Fruit fly (Drosophila melanogaster) whole organism, embryonic: Measurements from ENCODE around the gene CG1640.

ENCODE experiments used
- Atf3 ChIP-seq: fragments of 200-800 bp; sonication (Bioruptor generic); optimal IDR thresholded peaks from 3 replicates; lab custom pipeline; 2016; ENCODE audit warnings: missing biosample characterization, missing genetic modification characterization
- CG10462 ChIP-seq: fragments of 200-800 bp; sonication (Bioruptor generic); optimal IDR thresholded peaks from 2 replicates; lab custom pipeline; 2016; ENCODE audit warnings: missing biosample characterization, missing genetic modification characterization
- CG11456 ChIP-seq: fragments of 200-800 bp; sonication (Bioruptor generic); IDR thresholded peaks from 3 replicates; pipeline ENCODE4 v1.3.6; 2022; ENCODE audit warnings: missing biosample characterization, missing genetic modification characterization
- CG12769 ChIP-seq: fragments of 200-800 bp; sonication (Bioruptor generic); optimal IDR thresholded peaks from 2 replicates; lab custom pipeline; 2019; ENCODE audit warnings: missing biosample characterization, mild to moderate bottlenecking, missing genetic modification characterization, moderate library complexity
- CG17802 ChIP-seq: fragments of 200-800 bp; sonication (Bioruptor generic); optimal IDR thresholded peaks from 2 replicates; lab custom pipeline; 2018; ENCODE audit warnings: missing biosample characterization, mild to moderate bottlenecking, missing genetic modification characterization, moderate library complexity
- CG18599 ChIP-seq: fragments of 200-800 bp; sonication (Bioruptor generic); optimal IDR thresholded peaks from 3 replicates; lab custom pipeline; 2017; ENCODE audit warnings: missing biosample characterization, missing genetic modification characterization, mild to moderate bottlenecking, moderate library complexity, missing genetic modification reagents
- CG2199 ChIP-seq: fragments of 200-800 bp; sonication (Bioruptor generic); IDR thresholded peaks from 3 replicates; pipeline ENCODE4 v1.3.6; 2022; ENCODE audit warnings: missing biosample characterization, missing genetic modification characterization
- CG31388 ChIP-seq: fragments of 200-800 bp; sonication (Bioruptor generic); optimal IDR thresholded peaks from 2 replicates; lab custom pipeline; 2016; ENCODE audit warnings: missing biosample characterization, missing genetic modification characterization
- CG5180 ChIP-seq: fragments of 200-800 bp; sonication (Bioruptor generic); optimal IDR thresholded peaks from 3 replicates; lab custom pipeline; 2017; ENCODE audit warnings: missing biosample characterization, missing genetic modification characterization, mild to moderate bottlenecking, moderate library complexity, missing genetic modification reagents
- CG6813 ChIP-seq: fragments of 200-800 bp; sonication (Bioruptor generic); optimal IDR thresholded peaks from 2 replicates; lab custom pipeline; 2017; ENCODE audit warnings: missing biosample characterization, missing genetic modification characterization, mild to moderate bottlenecking, moderate library complexity, missing genetic modification reagents
- CG7372 ChIP-seq: fragments of 200-800 bp; sonication (Bioruptor generic); IDR thresholded peaks from 2 replicates; pipeline ENCODE4 v1.3.6; 2022; ENCODE audit warnings: missing biosample characterization, missing genetic modification characterization
- CG7745 ChIP-seq: fragments of 200-800 bp; sonication (Bioruptor generic); optimal IDR thresholded peaks from 2 replicates; lab custom pipeline; 2018; ENCODE audit warnings: missing biosample characterization, mild to moderate bottlenecking, missing genetic modification characterization, moderate library complexity
- CG9932 ChIP-seq: fragments of 200-800 bp; sonication (Bioruptor generic); IDR thresholded peaks from 2 replicates; pipeline ENCODE4 v1.3.6; 2022; ENCODE audit warnings: missing biosample characterization, missing genetic modification characterization
- CkIIα-i1 ChIP-seq: fragments of 200-800 bp; sonication (Bioruptor generic); IDR thresholded peaks from 2 replicates; pipeline ENCODE4 v1.3.6; 2022; ENCODE audit warnings: missing biosample characterization, missing genetic modification characterization
- Dbx ChIP-seq: fragments of 200-800 bp; sonication (Bioruptor generic); IDR thresholded peaks from 3 replicates; pipeline ENCODE4 v1.3.6; 2022; ENCODE audit warnings: missing biosample characterization, missing genetic modification characterization
- Dfd ChIP-seq, 2 experiments: fragments of >200 bp; optimal IDR thresholded peaks; 2 replicates each; lab custom pipeline; 2017; ENCODE audit warnings: missing biosample characterization in 2 of 2, missing genetic modification characterization in 2 of 2
- Fer1 ChIP-seq: fragments of 200-800 bp; sonication (Bioruptor generic); optimal IDR thresholded peaks from 2 replicates; lab custom pipeline; 2017; ENCODE audit warnings: missing biosample characterization, mild to moderate bottlenecking, missing genetic modification characterization
- Fer3 ChIP-seq: fragments of 200-800 bp; sonication (Bioruptor generic); optimal IDR thresholded peaks from 2 replicates; lab custom pipeline; 2018; ENCODE audit warnings: missing biosample characterization, mild to moderate bottlenecking, missing genetic modification characterization, moderate library complexity
- HHEX ChIP-seq: fragments of 200-800 bp; sonication (Bioruptor generic); optimal IDR thresholded peaks from 3 replicates; lab custom pipeline; 2017; ENCODE audit warnings: missing biosample characterization, mild to moderate bottlenecking, missing genetic modification characterization, missing genetic modification reagents
- Kr ChIP-seq: fragments of 200-800 bp; sonication (Bioruptor generic); optimal IDR thresholded peaks from 2 replicates; lab custom pipeline; 2017; ENCODE audit warnings: missing biosample characterization, mild to moderate bottlenecking, missing genetic modification characterization
- MBD-R2 ChIP-seq: fragments of 200-800 bp; sonication (Bioruptor generic); IDR thresholded peaks from 2 replicates; pipeline ENCODE4 v1.3.6; 2022; ENCODE audit warnings: missing biosample characterization, missing genetic modification characterization
- NfI ChIP-seq: fragments of 200-800 bp; sonication (Bioruptor generic); optimal IDR thresholded peaks from 3 replicates; lab custom pipeline; 2018; ENCODE audit warnings: missing biosample characterization, mild to moderate bottlenecking, missing genetic modification characterization, moderate library complexity
- Side ChIP-seq: fragments of 200-800 bp; sonication (Bioruptor generic); optimal IDR thresholded peaks from 2 replicates; lab custom pipeline; 2016; ENCODE audit warnings: missing biosample characterization, missing genetic modification characterization
- ase ChIP-seq: fragments of 200-800 bp; sonication (Bioruptor generic); IDR thresholded peaks from 3 replicates; pipeline ENCODE4 v1.3.6; 2022; ENCODE audit warnings: missing biosample characterization, missing genetic modification characterization
- bigmax ChIP-seq: fragments of 200-800 bp; sonication (Bioruptor generic); optimal IDR thresholded peaks from 2 replicates; lab custom pipeline; 2018; ENCODE audit warnings: missing biosample characterization, mild to moderate bottlenecking, missing genetic modification characterization
- bsh ChIP-seq, 2 experiments: fragments of 200-800 bp; sonication (Bioruptor generic); optimal IDR thresholded peaks; 2 replicates each; lab custom pipeline; 2017 to 2018; ENCODE audit warnings: mild to moderate bottlenecking in 2 of 2, missing biosample characterization in 2 of 2, missing genetic modification characterization in 2 of 2, moderate library complexity in 1 of 2
- cas ChIP-seq: fragments of 200-800 bp; sonication (Bioruptor generic); IDR thresholded peaks from 2 replicates; pipeline ENCODE4 v1.3.6; 2022; ENCODE audit warnings: missing biosample characterization, missing genetic modification characterization
- corto ChIP-seq: fragments of 200-800 bp; sonication (Bioruptor generic); optimal IDR thresholded peaks from 2 replicates; lab custom pipeline; 2016; ENCODE audit warnings: missing biosample characterization, mild to moderate bottlenecking, missing genetic modification characterization, moderate library complexity
- dan ChIP-seq: fragments of 200-800 bp; sonication (Bioruptor generic); IDR thresholded peaks from 2 replicates; pipeline ENCODE4 v1.3.6; 2022; ENCODE audit warnings: missing biosample characterization, missing genetic modification characterization
- dpn ChIP-seq, 2 experiments: fragments of 200-800 bp; sonication (Bioruptor generic); optimal IDR thresholded peaks; 3 replicates each; lab custom pipeline; 2016; ENCODE audit warnings: missing biosample characterization in 2 of 2, missing genetic modification characterization in 2 of 2
- exex ChIP-seq: fragments of 200-800 bp; sonication (Bioruptor generic); optimal IDR thresholded peaks from 4 replicates; lab custom pipeline; 2018; ENCODE audit warnings: missing biosample characterization, mild to moderate bottlenecking, missing genetic modification characterization, moderate library complexity
- gem ChIP-seq: fragments of 200-800 bp; sonication (Bioruptor generic); optimal IDR thresholded peaks from 2 replicates; lab custom pipeline; 2019; ENCODE audit warnings: missing biosample characterization, mild to moderate bottlenecking, missing genetic modification characterization, moderate library complexity
- grau ChIP-seq: fragments of 200-800 bp; optimal IDR thresholded peaks from 3 replicates; lab custom pipeline; 2019; ENCODE audit warnings: missing biosample characterization, mild to moderate bottlenecking, missing genetic modification characterization, moderate library complexity
- gro ChIP-seq: fragments of 200-800 bp; sonication (Bioruptor generic); optimal IDR thresholded peaks from 2 replicates; lab custom pipeline; 2016; ENCODE audit warnings: missing biosample characterization, missing genetic modification characterization
- lab ChIP-seq: fragments of 200-800 bp; sonication (Bioruptor generic); optimal IDR thresholded peaks from 3 replicates; lab custom pipeline; 2017; ENCODE audit warnings: missing biosample characterization, missing genetic modification characterization, mild to moderate bottlenecking, moderate library complexity, missing genetic modification reagents
- lmd ChIP-seq: fragments of 200-800 bp; sonication (Bioruptor generic); IDR thresholded peaks from 2 replicates; pipeline ENCODE4 v1.3.6; 2022; ENCODE audit warnings: missing biosample characterization, missing genetic modification characterization
- mam ChIP-seq: fragments of 200-800 bp; sonication (Bioruptor generic); optimal IDR thresholded peaks from 3 replicates; lab custom pipeline; 2016; ENCODE audit warnings: missing biosample characterization, missing genetic modification characterization
- nerfin-1 ChIP-seq: fragments of 200-800 bp; sonication (Bioruptor generic); optimal IDR thresholded peaks from 3 replicates; lab custom pipeline; 2019; ENCODE audit warnings: missing biosample characterization, mild to moderate bottlenecking, missing genetic modification characterization, moderate library complexity
- p53 ChIP-seq: fragments of 200-800 bp; sonication (Bioruptor generic); optimal IDR thresholded peaks from 2 replicates; lab custom pipeline; 2016; ENCODE audit warnings: missing biosample characterization, missing genetic modification characterization
- pan ChIP-seq, 4 experiments: fragments of >200 bp in 3 of 4; fragments of 200-800 bp in 1 of 4; sonication (Bioruptor generic) in 1 of 4; optimal IDR thresholded peaks in 3 of 4; IDR thresholded peaks in 1 of 4; 2 replicates each; pipeline versions ENCODE4 v1.3.6 to Lab custom; 2017 to 2022; ENCODE audit warnings: missing biosample characterization in 2 of 4, missing genetic modification characterization in 2 of 4, mixed read lengths in 1 of 4
- sc ChIP-seq, 3 experiments: fragments of >200 bp in 2 of 3; fragments of 200-800 bp in 1 of 3; sonication (Bioruptor generic) in 1 of 3; optimal IDR thresholded peaks; 2 replicates in 2 of 3; 3 replicates in 1 of 3; lab custom pipeline; 2017; ENCODE audit warnings: mild to moderate bottlenecking in 1 of 3, missing biosample characterization in 1 of 3, missing genetic modification characterization in 1 of 3, missing genetic modification reagents in 1 of 3
- slbo ChIP-seq: fragments of 200-800 bp; sonication (Bioruptor generic); IDR thresholded peaks from 2 replicates; pipeline ENCODE4 v1.3.6; 2022; ENCODE audit warnings: missing biosample characterization, missing genetic modification characterization
- tgo ChIP-seq: fragments of 200-800 bp; sonication (Bioruptor generic); IDR thresholded peaks from 3 replicates; pipeline ENCODE4 v1.3.6; 2022; ENCODE audit warnings: missing biosample characterization, missing genetic modification characterization
- tio ChIP-seq: fragments of 200-800 bp; sonication (Bioruptor generic); optimal IDR thresholded peaks from 2 replicates; lab custom pipeline; 2017; ENCODE audit warnings: missing biosample characterization, missing genetic modification characterization, inconsistent platforms
- zfh1 ChIP-seq: fragments of 200-800 bp; sonication (Bioruptor generic); IDR thresholded peaks from 3 replicates; pipeline ENCODE4 v1.3.6; 2022; ENCODE audit warnings: missing biosample characterization, missing genetic modification characterization

The CG1640 gene

DNA sequence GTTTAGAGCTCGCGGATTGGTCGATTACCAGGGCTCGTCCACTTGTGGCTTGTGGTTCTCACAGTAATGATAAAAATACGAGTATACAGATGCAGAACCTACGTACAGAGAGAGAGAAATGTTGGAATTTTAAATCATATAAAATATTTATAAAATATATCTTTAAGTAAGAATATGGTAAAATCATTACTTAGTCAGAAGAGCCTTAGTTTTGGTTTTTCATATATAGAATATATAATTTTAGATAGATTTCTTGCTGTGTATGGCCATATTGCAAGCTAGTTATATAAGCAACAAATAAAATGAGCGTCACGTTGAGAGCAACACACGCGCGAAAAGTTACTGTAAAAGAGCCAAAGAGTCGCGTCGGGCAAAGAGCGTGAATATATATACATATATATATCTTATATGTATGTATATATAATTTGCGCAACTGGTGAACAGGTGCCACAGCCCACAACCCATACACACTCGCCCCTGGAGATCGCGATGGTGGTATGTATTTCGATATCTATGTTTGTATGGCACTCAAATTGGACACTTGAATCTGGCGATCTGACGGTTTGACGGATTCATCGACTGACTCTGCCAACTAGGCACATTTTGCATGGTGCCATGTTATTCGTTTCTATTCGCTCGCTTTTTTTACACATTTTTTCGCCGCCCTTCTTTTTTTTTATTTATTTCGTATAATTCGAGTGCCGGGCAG is 20.2 kb downstream of the CG1640 start (continued):
- no peak for TF ChIP-seq bigmax (GFP tag; lab: Kevin White, UChicago)
- TF ChIP-seq CG5180 (GFP tag; lab: Kevin White, UChicago) = peak; percentile 8
- peak; percentile 48 for TF ChIP-seq exex (tag; lab: Kevin White, UChicago)
- TF ChIP-seq grau (tag; lab: Kevin White, UChicago) = peak; percentile 82
- no peak for TF ChIP-seq Atf3 (GFP tag; lab: Kevin White, UChicago)
- TF ChIP-seq corto (GFP tag; lab: Kevin White, UChicago) = no peak
- no peak for TF ChIP-seq tio (GFP tag; lab: Kevin White, UChicago)
- no peak for TF ChIP-seq CG2199
- TF ChIP-seq zfh1 (GFP tag; lab: Robert Waterston, UW) = no peak
- no peak for TF ChIP-seq sc (optimal IDR thresholded peaks at IDR 0.05; lab: Kevin White, UChicago)
- TF ChIP-seq sc (GFP tag; optimal IDR thresholded peaks at IDR 0.05; lab: Kevin White, UChicago) = no peak
- TF ChIP-seq NfI (GFP tag; lab: Kevin White, UChicago) = peak; percentile 24

DNA sequence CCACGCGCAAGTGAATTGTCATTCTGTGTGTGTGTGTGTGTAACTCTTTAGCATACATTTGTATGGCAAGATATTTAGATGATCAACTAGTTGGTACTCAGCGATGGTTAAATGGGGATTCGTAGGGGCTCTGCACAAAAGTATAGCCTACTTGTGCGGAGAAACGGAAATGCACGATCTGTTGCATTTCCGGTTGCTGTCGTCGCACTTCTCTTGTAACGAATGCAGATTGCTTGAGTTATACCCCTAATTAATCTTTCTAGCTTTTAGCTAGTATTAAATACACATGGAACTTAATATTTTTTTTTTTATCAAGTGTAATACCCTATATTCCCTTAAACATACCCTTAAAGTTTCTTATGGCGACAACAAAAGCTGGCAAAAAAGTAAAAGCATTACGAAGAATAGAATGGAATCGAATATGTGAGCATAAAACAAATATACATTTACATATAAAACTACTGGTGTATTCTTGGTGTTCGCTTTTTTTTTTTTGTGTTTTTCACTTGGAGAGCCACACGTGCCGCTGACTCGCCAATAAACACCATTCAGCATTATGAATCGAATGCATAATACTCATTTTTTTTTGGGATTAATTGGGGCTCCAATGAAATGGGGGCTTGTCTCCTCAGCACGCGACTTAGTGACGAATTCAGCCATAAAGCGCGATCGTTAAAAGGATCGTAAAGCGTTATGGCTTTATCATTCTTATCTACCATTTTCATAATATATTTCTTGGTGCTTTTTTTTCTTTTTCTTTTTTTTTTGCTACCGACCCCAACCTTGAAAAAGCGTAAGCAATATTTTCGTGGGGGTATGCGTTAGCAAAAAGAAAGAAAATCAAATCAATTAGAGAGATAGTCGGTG is 21.0 kb downstream of the CG1640 start:
- no peak for TF ChIP-seq CG31388 (GFP tag; lab: Kevin White, UChicago)
- peak; percentile 54 for TF ChIP-seq gem (tag; lab: Kevin White, UChicago)
- TF ChIP-seq Fer3 = peak; percentile 48
- no peak for TF ChIP-seq Dfd (GFP tag; optimal IDR thresholded peaks at IDR 0.05; lab: Kevin White, UChicago)
- peak; percentile 66; the same call in 1 of the 2 replicates for TF ChIP-seq lmd (GFP tag; lab: Robert Waterston, UW)
- TF ChIP-seq lab (GFP tag; lab: Kevin White, UChicago) = peak; percentile 71
- TF ChIP-seq CG7745 (tag; lab: Kevin White, UChicago) = no peak
- no peak for TF ChIP-seq dan (GFP tag; lab: Robert Waterston, UW)
- TF ChIP-seq p53 (GFP tag; lab: Kevin White, UChicago) = no peak
- peak; percentile 77 for TF ChIP-seq mam (GFP tag; lab: Kevin White, UChicago)
- peak; percentile 84 for TF ChIP-seq CG9932 (GFP tag; lab: Robert Waterston, UW)
- TF ChIP-seq CkIIα-i1 = no peak
- no peak for TF ChIP-seq cas (GFP tag; lab: Robert Waterston, UW)
- TF ChIP-seq CG18599 = peak; percentile 61
- TF ChIP-seq CG7372 = no peak
- peak in 1 of 2 experiments; percentile 54 for TF ChIP-seq dpn (GFP tag; optimal IDR thresholded peaks at IDR 0.05; lab: Kevin White, UChicago)
- peak; percentile 11 for TF ChIP-seq Fer1 (GFP tag; lab: Kevin White, UChicago)
- TF ChIP-seq CG17802 = no peak
- peak; percentile 61 for TF ChIP-seq HHEX
- TF ChIP-seq nerfin-1 (tag; lab: Kevin White, UChicago) = no peak
- TF ChIP-seq CG12769 = peak; percentile 47
- peak; percentile 51 for TF ChIP-seq CG6813
- TF ChIP-seq bsh (GFP tag; optimal IDR thresholded peaks at IDR 0.05; lab: Kevin White, UChicago) = no peak
- peak; percentile 29 for TF ChIP-seq Side
- TF ChIP-seq tgo (GFP tag; lab: Robert Waterston, UW) = peak; percentile 15; the same call in 1 of the 3 replicates
- peak; percentile 81 for TF ChIP-seq slbo (GFP tag; lab: Robert Waterston, UW)
- TF ChIP-seq ase = no peak
- TF ChIP-seq CG11456 (GFP tag; lab: Robert Waterston, UW) = 0 out of 3 replicates have a peak, but pooled peaks have one; percentile 33
- peak; percentile 71 for TF ChIP-seq gro (GFP tag; lab: Kevin White, UChicago)
- TF ChIP-seq pan (optimal IDR thresholded peaks at IDR 0.05; lab: Kevin White, UChicago) = no peak
- TF ChIP-seq pan (GFP tag; optimal IDR thresholded peaks at IDR 0.05 in 1 of 2, IDR thresholded peaks at IDR 0.05 in 1 of 2) = peak in 1 of 2 experiments; percentile 38
- peak; percentile 13; the same call in 1 of the 2 replicates for TF ChIP-seq MBD-R2 (GFP tag; lab: Robert Waterston, UW)
- TF ChIP-seq Dbx (GFP tag; lab: Robert Waterston, UW) = peak; percentile 79
- TF ChIP-seq CG10462 = no peak
- TF ChIP-seq Kr (GFP tag; lab: Kevin White, UChicago) = no peak
